Fruit fly (Drosophila melanogaster): ENCODE results near the gene CG10195.

- TF ChIP-seq psq (optimal IDR thresholded peaks at IDR 0.05), result no peak
- TF ChIP-seq Myc (optimal IDR thresholded peaks at IDR 0.05), result no peak
These were observed 43.8 kb upstream of the CG10195 start for dm6 chr2L:19528308-19528707.

Data from Kc167 (cell line).